Worm (Caenorhabditis elegans): ENCODE data around the gene srsx-6.

DNA sequence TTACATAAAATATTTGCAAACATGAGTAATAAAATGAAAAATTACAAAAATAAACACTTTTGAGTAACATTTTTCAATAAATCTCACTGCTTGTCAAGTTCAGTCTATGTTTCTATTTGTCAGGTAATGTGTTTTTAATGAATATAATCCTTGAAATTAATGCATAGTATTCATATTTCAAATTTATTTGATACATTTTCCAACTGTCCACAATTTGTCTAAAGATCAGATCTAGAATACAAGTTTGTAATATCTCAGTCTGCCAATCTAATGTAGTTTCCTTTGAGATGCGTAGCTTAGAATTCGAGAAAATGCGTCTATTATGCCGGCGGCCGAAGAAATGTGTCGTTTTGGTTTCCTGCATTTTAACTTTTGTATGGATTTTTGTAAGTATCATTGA lies 16.7 kb downstream of the srsx-6 start, which contains the start of gene Y97E10B.1:
- no peak for TF ChIP-seq elt-3 (tag; optimal IDR thresholded peaks at IDR 0.05)
- no peak for TF ChIP-seq mab-5 (tag; optimal IDR thresholded peaks at IDR 0.05)
- no peak for TF ChIP-seq nhr-11 (tag; optimal IDR thresholded peaks at IDR 0.05)
- no peak for TF ChIP-seq fos-1 (tag; optimal IDR thresholded peaks at IDR 0.05)
- no peak for TF ChIP-seq nhr-23 (tag; optimal IDR thresholded peaks at IDR 0.05)

All from whole organism, L2 larva.